Worm (Caenorhabditis elegans) whole organism, L4/young adult: ENCODE data around the gene cpn-2.

Experiments used
- dao-5 ChIP-seq: sonication (generic microtip); optimal IDR thresholded peaks from 2 replicates; lab custom pipeline; 2016; ENCODE audit warnings: missing genotype, missing genetic modification characterization, moderate library complexity, missing compliant biosample characterization
- him-1 ChIP-seq: sonication (generic microtip); optimal IDR thresholded peaks from 2 replicates; lab custom pipeline; 2016; ENCODE audit warnings: missing genotype, missing genetic modification reagents, missing genetic modification characterization, missing compliant biosample characterization

DNA sequence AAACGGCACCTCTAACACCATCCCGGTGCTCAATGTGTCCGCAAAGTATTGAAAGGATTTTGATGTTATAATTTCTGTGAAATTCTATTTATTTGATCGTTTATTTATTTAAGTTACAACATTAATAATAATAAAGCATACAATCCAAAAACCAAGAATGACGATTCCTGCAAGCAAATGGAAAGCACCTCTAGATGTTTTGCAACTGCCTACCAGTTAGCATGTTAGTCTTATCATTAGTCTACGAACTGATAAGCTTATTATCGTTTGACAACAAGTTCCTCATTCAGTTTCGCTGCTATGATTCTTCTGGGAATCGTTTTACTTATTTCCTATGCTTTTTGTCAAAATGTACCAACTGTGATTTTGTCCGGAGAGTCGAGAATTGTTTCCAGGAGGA, 37.9 kb upstream of the cpn-2 start, which contains the start of gene K01A2.6:
- no peak for TF ChIP-seq dao-5 (tag; lab: Kevin White, UChicago)
- TF ChIP-seq him-1 (tag; lab: Kevin White, UChicago) = no peak
